Fruit fly (Drosophila melanogaster): Measurements from ENCODE around the gene CG46339.

DNA sequence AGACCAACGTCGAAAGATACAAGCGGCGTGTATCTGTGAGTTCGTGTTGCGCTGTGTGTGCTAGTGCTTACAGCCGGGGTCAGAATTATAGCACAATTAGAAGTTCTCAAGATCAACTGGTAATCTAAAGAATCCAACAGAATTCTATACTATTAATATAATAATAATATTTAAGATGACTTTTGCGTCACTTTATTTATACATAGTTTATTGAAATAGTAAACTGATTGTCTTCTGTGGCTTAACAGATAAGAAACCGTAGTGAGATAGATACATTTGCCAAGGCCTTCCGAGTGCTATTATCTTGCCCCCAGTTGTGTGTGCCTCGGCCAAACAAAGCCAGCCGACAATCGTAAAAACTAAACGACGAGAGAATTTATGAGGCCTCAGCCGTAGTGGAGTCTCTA, 29.3 kb upstream of the CG46339 start:
- TF ChIP-seq CG8478 (optimal IDR thresholded peaks at IDR 0.05), result no peak
- no peak for TF ChIP-seq CTCF (optimal IDR thresholded peaks at IDR 0.05)
